Worm (Caenorhabditis elegans): Measurements from ENCODE around the gene heh-1.

DNA sequence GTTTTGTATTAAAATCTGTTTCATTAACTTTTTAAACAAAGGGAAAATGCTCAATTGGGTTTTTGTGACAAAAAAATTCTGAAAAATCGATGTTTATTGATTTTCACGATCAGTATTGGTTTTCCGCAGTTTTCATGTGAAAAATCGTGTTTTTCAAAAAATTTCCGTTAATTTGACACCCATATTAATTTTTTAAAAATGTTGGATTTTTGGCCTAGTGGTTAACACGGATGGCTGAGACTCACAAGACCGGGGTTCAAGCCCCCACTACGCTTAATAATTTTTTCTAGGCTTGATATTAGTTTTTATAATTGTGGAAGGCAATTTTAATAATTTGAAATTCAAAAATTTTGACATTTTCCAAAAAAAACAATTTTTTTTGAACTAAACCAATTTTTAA lies 8.7 kb downstream of the heh-1 start:
- TF ChIP-seq jun-1 (tag; optimal IDR thresholded peaks at IDR 0.05) (no peak), mep-1 (tag; optimal IDR thresholded peaks at IDR 0.05) (no peak), nhr-6 (tag; optimal IDR thresholded peaks at IDR 0.05) (no peak), ceh-44 (GFP tag; IDR thresholded peaks at IDR 0.05) (no peak), fos-1 (tag; optimal IDR thresholded peaks at IDR 0.05) (no peak), ama-1 (optimal IDR thresholded peaks at IDR 0.05) (no peak), nhr-25 (tag; optimal IDR thresholded peaks at IDR 0.05; ENCODE audit: borderline replicate concordance, insufficient read depth) (no peak), mdl-1 (tag; optimal IDR thresholded peaks at IDR 0.05) (no peak), snpc-4 (tag; optimal IDR thresholded peaks at IDR 0.05) (no peak), F37D6.2 (tag; optimal IDR thresholded peaks at IDR 0.05) (no peak), nhr-77 (tag; optimal IDR thresholded peaks at IDR 0.05) (no peak), unc-39 (tag; optimal IDR thresholded peaks at IDR 0.05) (no peak)

Data from whole organism, L4 larva.